Fruit fly (Drosophila melanogaster): ENCODE measurements around the gene CG42831.

Gene CG42831

DNA sequence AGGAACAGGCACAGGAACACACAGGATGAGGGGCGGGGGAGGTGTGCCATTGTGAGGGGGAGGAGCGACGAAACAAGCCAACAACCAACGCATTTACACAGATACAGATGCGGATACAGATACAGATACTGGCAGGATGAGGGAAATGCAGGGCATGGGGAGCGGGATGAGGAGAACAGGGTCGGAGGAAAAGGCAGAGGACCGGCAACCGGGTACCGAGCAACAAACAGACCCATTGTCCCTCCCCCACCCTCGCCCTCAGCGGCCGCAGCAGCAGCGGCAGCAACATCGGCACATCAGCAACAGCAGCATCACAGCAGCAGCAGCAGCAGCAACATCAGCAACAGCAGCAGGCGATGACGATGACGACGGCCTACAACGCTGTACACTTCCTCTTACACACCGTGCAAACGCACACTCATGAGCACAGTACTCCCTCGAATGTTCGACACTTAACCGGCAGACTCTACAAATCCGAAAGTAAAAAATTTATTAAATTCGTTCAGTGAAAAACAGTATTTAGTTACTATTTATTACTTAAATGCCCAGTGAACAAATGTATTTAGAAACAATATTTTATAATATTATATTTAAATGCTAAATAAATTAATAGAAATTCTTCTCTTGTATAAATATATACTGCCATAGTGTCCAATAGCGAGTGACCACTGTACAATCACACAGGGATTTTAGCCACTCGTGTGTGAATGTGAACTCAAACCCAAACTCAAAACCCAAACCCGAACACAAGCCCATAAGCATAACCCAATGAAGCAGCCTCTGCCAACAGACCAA, 41.0 kb downstream of the CG42831 start (continued):
- no peak for TF ChIP-seq CG13287 (GFP tag; IDR thresholded peaks at IDR 0.05; ENCODE audit: partially characterized antibody)
- peak; percentile 80 for TF ChIP-seq nom (GFP tag; optimal IDR thresholded peaks at IDR 0.05)
- TF ChIP-seq tll (GFP tag; optimal IDR thresholded peaks at IDR 0.05): no peak
- TF ChIP-seq Ets65A (GFP tag): no peak
- TF ChIP-seq ara (GFP tag; IDR thresholded peaks at IDR 0.05): peak; percentile 81
- TF ChIP-seq Xbp1 (GFP tag; optimal IDR thresholded peaks at IDR 0.05): peak; percentile 81
- no peak for TF ChIP-seq knrl (GFP tag; IDR thresholded peaks at IDR 0.05; ENCODE audit: partially characterized antibody)
- TF ChIP-seq oc (tag; optimal IDR thresholded peaks at IDR 0.05): peak; percentile 73
- TF ChIP-seq CG32772 (GFP tag; IDR thresholded peaks at IDR 0.05): peak; percentile 86
- no peak for TF ChIP-seq jumu (GFP tag; optimal IDR thresholded peaks at IDR 0.05)
- peak; percentile 89 for TF ChIP-seq CG15269 (tag; optimal IDR thresholded peaks at IDR 0.05)
- TF ChIP-seq CG10147 (GFP tag; optimal IDR thresholded peaks at IDR 0.05): peak; percentile 85
- TF ChIP-seq Lpt (GFP tag; optimal IDR thresholded peaks at IDR 0.05): peak; percentile 54
- TF ChIP-seq h (optimal IDR thresholded peaks at IDR 0.05): no peak
- TF ChIP-seq CG42726 (GFP tag; IDR thresholded peaks at IDR 0.05; ENCODE audit: partially characterized antibody): no peak
- peak; percentile 87 for TF ChIP-seq CG9215 (GFP tag; IDR thresholded peaks at IDR 0.05)
- TF ChIP-seq maf-S (GFP tag; optimal IDR thresholded peaks at IDR 0.05): no peak
- TF ChIP-seq CG3163 (GFP tag; optimal IDR thresholded peaks at IDR 0.05): no peak
- TF ChIP-seq Doc3 (GFP tag; IDR thresholded peaks at IDR 0.05; ENCODE audit: partially characterized antibody): no peak
- TF ChIP-seq Taf1 (GFP tag; IDR thresholded peaks at IDR 0.05): peak; percentile 56
- peak; percentile 80 for TF ChIP-seq CG30403 (GFP tag; optimal IDR thresholded peaks at IDR 0.05)
- peak; percentile 32 for TF ChIP-seq CG9609 (GFP tag; optimal IDR thresholded peaks at IDR 0.05)
- peak; percentile 78 for TF ChIP-seq CG10959 (GFP tag; IDR thresholded peaks at IDR 0.05)
- TF ChIP-seq btn (GFP tag; optimal IDR thresholded peaks at IDR 0.05): no peak
- TF ChIP-seq ewg (GFP tag; optimal IDR thresholded peaks at IDR 0.05): peak; percentile 76
- peak; percentile 96 for TF ChIP-seq CG4404 (GFP tag; IDR thresholded peaks at IDR 0.05)
- TF ChIP-seq mam (GFP tag; optimal IDR thresholded peaks at IDR 0.05): peak; percentile 35
- peak; percentile 73 for TF ChIP-seq CG15011 (GFP tag; optimal IDR thresholded peaks at IDR 0.05)
- TF ChIP-seq dan (GFP tag; IDR thresholded peaks at IDR 0.05): no peak
- TF ChIP-seq Ada2b (GFP tag; IDR thresholded peaks at IDR 0.05): peak; percentile 83
- no peak for TF ChIP-seq Trl (optimal IDR thresholded peaks at IDR 0.05)
- TF ChIP-seq Trl (GFP tag; optimal IDR thresholded peaks at IDR 0.05): no peak
- TF ChIP-seq Hand (GFP tag; optimal IDR thresholded peaks at IDR 0.05): peak; percentile 82
- TF ChIP-seq CG17186 (GFP tag; optimal IDR thresholded peaks at IDR 0.05): peak; percentile 28
- TF ChIP-seq Dll (GFP tag; IDR thresholded peaks at IDR 0.05; ENCODE audit: partially characterized antibody): no peak
- TF ChIP-seq Doc2 (GFP tag; IDR thresholded peaks at IDR 0.05): no peak
- peak; percentile 31 for TF ChIP-seq Jarid2 (GFP tag; optimal IDR thresholded peaks at IDR 0.05)
- TF ChIP-seq nmo (GFP tag; optimal IDR thresholded peaks at IDR 0.05): peak; percentile 94
- TF ChIP-seq zfh1 (GFP tag; IDR thresholded peaks at IDR 0.05): peak; percentile 89
- TF ChIP-seq CG31441 (GFP tag; IDR thresholded peaks at IDR 0.05): peak; percentile 89
- peak; percentile 95 for TF ChIP-seq CG7556 (GFP tag; optimal IDR thresholded peaks at IDR 0.05)
- peak; percentile 80 for TF ChIP-seq B-H2 (GFP tag; optimal IDR thresholded peaks at IDR 0.05)
- no peak for TF ChIP-seq CG1647 (GFP tag; optimal IDR thresholded peaks at IDR 0.05)
- TF ChIP-seq CG7987 (GFP tag; optimal IDR thresholded peaks at IDR 0.05): peak; percentile 30
- peak; percentile 81 for TF ChIP-seq CG8359 (GFP tag; optimal IDR thresholded peaks at IDR 0.05; ENCODE audit: borderline replicate concordance)
- TF ChIP-seq lola (GFP tag; optimal IDR thresholded peaks at IDR 0.05): peak in 1 of 3 experiments; percentile 93
- TF ChIP-seq slou (GFP tag; optimal IDR thresholded peaks at IDR 0.05): peak; percentile 11
- no peak for TF ChIP-seq emc (GFP tag; optimal IDR thresholded peaks at IDR 0.05)
- TF ChIP-seq CG7839 (tag; optimal IDR thresholded peaks at IDR 0.05): peak; percentile 93

All from whole organism, embryonic.